Worm (Caenorhabditis elegans): Measurements from ENCODE around the gene atfs-1.

- TF ChIP-seq unc-62 (GFP tag; optimal IDR thresholded peaks at IDR 0.05) = no peak
- TF ChIP-seq pqm-1 (tag; optimal IDR thresholded peaks at IDR 0.05) = no peak
- TF ChIP-seq lin-15B (tag; optimal IDR thresholded peaks at IDR 0.05) = no peak
- TF ChIP-seq pha-4 (tag; optimal IDR thresholded peaks at IDR 0.05) = no peak
Measured at ce11 chrV:14175216-14175615, 18.2 kb upstream of the atfs-1 start, which contains the start of gene cest-2.2.

Measured in whole organism, L3 larva.